Worm (Caenorhabditis elegans) whole organism, L3 larva: ENCODE results near the gene col-81.

Experiments
- R02D3.7 ChIP-seq: fragments of 150-350 bp; optimal IDR thresholded peaks from 2 replicates; lab custom pipeline; 2014; ENCODE audit warnings: missing biosample characterization, missing genetic modification characterization
- ZK546.5 ChIP-seq: sonication (generic microtip); optimal IDR thresholded peaks from 2 replicates; lab custom pipeline; 2017; ENCODE audit warnings: missing biosample characterization, missing genetic modification characterization
- aly-2 ChIP-seq: fragments of 150-350 bp; optimal IDR thresholded peaks from 2 replicates; lab custom pipeline; 2014; ENCODE audit warnings: missing biosample characterization, missing genetic modification characterization
- ceh-16 ChIP-seq: sonication (generic microtip); optimal IDR thresholded peaks from 2 replicates; lab custom pipeline; 2017; ENCODE audit warnings: missing biosample characterization, missing genetic modification characterization
- ceh-28 ChIP-seq: fragments of 150-350 bp; optimal IDR thresholded peaks from 2 replicates; lab custom pipeline; 2014; ENCODE audit warnings: missing biosample characterization, missing genetic modification reagents, missing genetic modification characterization
- ceh-82 ChIP-seq: fragments of 150-350 bp; optimal IDR thresholded peaks from 2 replicates; lab custom pipeline; 2014; ENCODE audit warnings: missing biosample characterization, missing genetic modification characterization
- ceh-9 ChIP-seq: sonication (generic microtip); optimal IDR thresholded peaks from 2 replicates; lab custom pipeline; 2018; ENCODE audit warnings: missing biosample characterization, missing genetic modification characterization
- daf-12 ChIP-seq: fragments of 150-350 bp; optimal IDR thresholded peaks from 2 replicates; lab custom pipeline; 2014; ENCODE audit warnings: missing biosample characterization, missing genetic modification reagents, missing genetic modification characterization
- egl-27 ChIP-seq: sonication (generic microtip); optimal IDR thresholded peaks from 4 replicates; lab custom pipeline; 2017; ENCODE audit warnings: missing biosample characterization, missing genetic modification reagents, missing genetic modification characterization
- egl-5 ChIP-seq: fragments of 150-350 bp; optimal IDR thresholded peaks from 2 replicates; lab custom pipeline; 2017; ENCODE audit warnings: missing biosample characterization, missing genetic modification reagents, missing genetic modification characterization, inconsistent platforms
- elt-1 ChIP-seq: fragments of 150-350 bp; optimal IDR thresholded peaks from 2 replicates; lab custom pipeline; 2014; ENCODE audit warnings: missing biosample characterization, missing genetic modification characterization
- elt-3 ChIP-seq, 3 experiments: fragments of 150-350 bp in 1 of 3; sonication (generic microtip) in 2 of 3; optimal IDR thresholded peaks; 2 replicates in 2 of 3; 4 replicates in 1 of 3; lab custom pipeline; 2014 to 2017; ENCODE audit warnings: missing biosample characterization in 3 of 3, missing genetic modification characterization in 3 of 3
- eor-1 ChIP-seq, 2 experiments: fragments of 150-350 bp; optimal IDR thresholded peaks; 2 replicates each; lab custom pipeline; 2014 to 2018; ENCODE audit warnings: missing biosample characterization in 2 of 2, missing genetic modification characterization in 2 of 2
- fkh-10 ChIP-seq: sonication (generic microtip); optimal IDR thresholded peaks from 2 replicates; lab custom pipeline; 2017; ENCODE audit warnings: missing biosample characterization, missing genetic modification reagents, missing genetic modification characterization
- fkh-2 ChIP-seq: fragments of 150-350 bp; optimal IDR thresholded peaks from 2 replicates; lab custom pipeline; 2014; ENCODE audit warnings: missing biosample characterization, missing genetic modification reagents, missing genetic modification characterization
- fos-1 ChIP-seq: fragments of 150-350 bp; optimal IDR thresholded peaks from 2 replicates; lab custom pipeline; 2014; ENCODE audit warnings: missing biosample characterization, missing genetic modification characterization
- hmg-11 ChIP-seq: sonication (generic microtip); optimal IDR thresholded peaks from 2 replicates; lab custom pipeline; 2016; ENCODE audit warnings: missing genetic modification characterization, missing compliant biosample characterization
- lin-15B ChIP-seq: fragments of 150-350 bp; optimal IDR thresholded peaks from 2 replicates; lab custom pipeline; 2014; ENCODE audit warnings: missing biosample characterization, missing genetic modification characterization
- lin-39 ChIP-seq: fragments of 150-350 bp; optimal IDR thresholded peaks from 2 replicates; lab custom pipeline; 2018; ENCODE audit warnings: missing biosample characterization, missing genetic modification reagents, missing genetic modification characterization
- lsy-12 ChIP-seq: sonication (generic microtip); optimal IDR thresholded peaks from 2 replicates; lab custom pipeline; 2016; ENCODE audit warnings: mild to moderate bottlenecking, missing genetic modification characterization, missing compliant biosample characterization
- mdl-1 ChIP-seq: fragments of 150-350 bp; optimal IDR thresholded peaks from 2 replicates; lab custom pipeline; 2014; ENCODE audit warnings: missing biosample characterization, missing genetic modification characterization
- mml-1 ChIP-seq: fragments of 150-350 bp; sonication (generic microtip); optimal IDR thresholded peaks from 3 replicates; lab custom pipeline; 2014; ENCODE audit warnings: missing biosample characterization, missing genetic modification characterization
- nfya-1 ChIP-seq: sonication (generic microtip); optimal IDR thresholded peaks from 2 replicates; lab custom pipeline; 2017; ENCODE audit warnings: missing genetic modification characterization, mild to moderate bottlenecking, missing compliant biosample characterization, antibody characterized with exemption, moderate library complexity; ENCODE audit not compliant: insufficient read depth
- nhr-11 ChIP-seq: fragments of 150-350 bp; optimal IDR thresholded peaks from 2 replicates; lab custom pipeline; 2014; ENCODE audit warnings: missing biosample characterization, missing genetic modification characterization
- nhr-12 ChIP-seq: fragments of 150-350 bp; optimal IDR thresholded peaks from 2 replicates; lab custom pipeline; 2014; ENCODE audit warnings: missing biosample characterization, missing genetic modification characterization
- nhr-23 ChIP-seq: fragments of 150-350 bp; optimal IDR thresholded peaks from 2 replicates; lab custom pipeline; 2014; ENCODE audit warnings: missing biosample characterization, missing genetic modification reagents, missing genetic modification characterization
- nhr-237 ChIP-seq: fragments of 150-350 bp; optimal IDR thresholded peaks from 2 replicates; lab custom pipeline; 2014; ENCODE audit warnings: missing biosample characterization, missing genetic modification characterization
- nhr-25 ChIP-seq: sonication (generic microtip); optimal IDR thresholded peaks from 2 replicates; lab custom pipeline; 2017; ENCODE audit warnings: missing biosample characterization, missing genetic modification characterization
- nhr-28 ChIP-seq: fragments of 150-350 bp; optimal IDR thresholded peaks from 2 replicates; lab custom pipeline; 2014; ENCODE audit warnings: missing biosample characterization, missing genetic modification characterization
- nhr-43 ChIP-seq: sonication (generic microtip); optimal IDR thresholded peaks from 2 replicates; lab custom pipeline; 2016; ENCODE audit warnings: mild to moderate bottlenecking, missing genetic modification characterization, missing compliant biosample characterization; ENCODE audit not compliant: poor library complexity, severe bottlenecking
- nhr-67 ChIP-seq: fragments of 150-350 bp; optimal IDR thresholded peaks from 2 replicates; lab custom pipeline; 2014; ENCODE audit warnings: missing biosample characterization, missing genetic modification characterization
- nhr-76 ChIP-seq: fragments of 150-350 bp; sonication (generic microtip); optimal IDR thresholded peaks from 5 replicates; lab custom pipeline; 2014; ENCODE audit warnings: missing biosample characterization, missing genetic modification characterization
- nhr-77 ChIP-seq: fragments of 150-350 bp; optimal IDR thresholded peaks from 2 replicates; lab custom pipeline; 2014; ENCODE audit warnings: missing biosample characterization, missing genetic modification characterization
- pqm-1 ChIP-seq: fragments of 150-350 bp; optimal IDR thresholded peaks from 2 replicates; lab custom pipeline; 2017; ENCODE audit warnings: missing biosample characterization, missing genetic modification characterization, inconsistent platforms
- sea-2 ChIP-seq: fragments of 150-350 bp; sonication (generic microtip); optimal IDR thresholded peaks from 4 replicates; lab custom pipeline; 2014; ENCODE audit warnings: missing biosample characterization, missing genetic modification reagents, missing genetic modification characterization
- skn-1 ChIP-seq: fragments of 150-350 bp; optimal IDR thresholded peaks from 2 replicates; lab custom pipeline; 2014; ENCODE audit warnings: missing biosample characterization, missing genetic modification characterization
- snpc-4 ChIP-seq: fragments of 150-350 bp; optimal IDR thresholded peaks from 2 replicates; lab custom pipeline; 2014; ENCODE audit warnings: missing biosample characterization, missing genetic modification characterization
- tbx-2 ChIP-seq: sonication (generic microtip); optimal IDR thresholded peaks from 2 replicates; lab custom pipeline; 2016; ENCODE audit warnings: mild to moderate bottlenecking, missing genetic modification characterization, missing compliant biosample characterization
- unc-39 ChIP-seq: sonication (generic microtip); optimal IDR thresholded peaks from 4 replicates; lab custom pipeline; 2017; ENCODE audit warnings: missing biosample characterization, missing genetic modification characterization
- zag-1 ChIP-seq: fragments of 150-350 bp; optimal IDR thresholded peaks from 2 replicates; lab custom pipeline; 2014; ENCODE audit warnings: missing biosample characterization, missing genetic modification characterization
- ztf-11 ChIP-seq: fragments of 150-350 bp; optimal IDR thresholded peaks from 2 replicates; lab custom pipeline; 2014; ENCODE audit warnings: missing biosample characterization, missing genetic modification characterization
- ztf-4 ChIP-seq: fragments of 150-350 bp; optimal IDR thresholded peaks from 2 replicates; lab custom pipeline; 2014; ENCODE audit warnings: missing biosample characterization, missing genetic modification characterization

col-81 gene

DNA sequence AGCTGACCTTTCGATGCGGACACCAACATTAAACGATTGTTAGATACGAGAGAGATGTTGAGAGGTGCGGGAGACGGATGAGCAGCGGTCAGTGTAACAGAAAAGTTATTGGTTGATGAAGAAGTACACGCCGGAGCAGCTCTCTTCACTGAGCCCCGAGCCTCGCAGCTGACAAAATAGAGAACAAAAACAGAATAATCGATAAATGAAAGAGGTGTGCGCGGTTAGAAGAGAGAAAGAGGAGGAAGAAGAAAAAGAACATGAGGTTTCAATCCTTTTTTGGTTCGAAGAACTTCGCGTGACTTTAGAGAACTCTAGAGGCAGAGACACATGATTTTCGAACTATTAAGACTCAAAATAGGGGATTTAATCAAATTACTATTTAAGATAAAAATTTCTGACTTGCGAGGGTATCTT, 28.3 kb upstream of the col-81 start:
- TF ChIP-seq lin-39 (peak; percentile 12), ztf-11 (tag; lab: Kevin White, UChicago) (no peak), ceh-28 (peak; percentile 49), nhr-28 (tag; lab: Kevin White, UChicago) (no peak), mml-1 (no peak), ZK546.5 (no peak), nhr-12 (no peak), mdl-1 (tag; lab: Kevin White, UChicago) (no peak), pqm-1 (tag; lab: Kevin White, UChicago) (no peak), egl-27 (tag; lab: Kevin White, UChicago) (no peak), ztf-4 (tag; lab: Kevin White, UChicago) (no peak), nfya-1 (tag; lab: Kevin White, UChicago) (peak; percentile 47), ceh-9 (tag; lab: Kevin White, UChicago) (no peak), elt-3 (tag; optimal IDR thresholded peaks at IDR 0.05; lab: Kevin White, UChicago) (no peak), sea-2 (no peak), fkh-2 (tag; lab: Kevin White, UChicago) (no peak), zag-1 (no peak), R02D3.7 (tag; lab: Kevin White, UChicago) (no peak), nhr-25 (tag; lab: Kevin White, UChicago) (no peak), nhr-67 (tag; lab: Kevin White, UChicago) (no peak), unc-39 (tag; lab: Kevin White, UChicago) (no peak), elt-1 (tag; lab: Kevin White, UChicago) (no peak), fkh-10 (GFP tag; lab: Kevin White, UChicago) (no peak), lin-15B (tag; lab: Kevin White, UChicago) (no peak), fos-1 (tag; lab: Kevin White, UChicago) (no peak), eor-1 (tag; optimal IDR thresholded peaks at IDR 0.05; lab: Kevin White, UChicago) (no peak)

DNA sequence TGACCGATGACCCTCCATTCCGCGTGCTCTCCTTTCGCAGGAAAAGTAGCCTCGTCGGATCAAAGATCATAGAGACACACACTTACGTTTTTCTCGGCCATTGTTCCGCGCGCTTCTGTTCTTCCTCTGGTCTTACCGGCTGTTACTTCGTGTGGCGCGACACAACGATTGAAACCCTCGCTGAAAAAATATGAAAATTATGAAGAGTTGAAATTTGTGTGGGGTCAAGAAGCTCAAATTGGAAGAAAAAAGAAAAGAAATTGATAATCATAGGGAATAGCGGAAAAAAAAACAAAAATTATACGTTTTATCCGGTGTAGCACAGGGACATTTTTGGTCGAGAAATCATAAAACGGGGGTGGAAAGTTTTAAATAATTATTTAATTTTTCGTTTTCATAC, 27.5 kb upstream of the col-81 start, which contains the start of gene cey-1:
Gene cey-1, minus strand, starts transcription at position 180 of the 400 bp plus-strand sequence.
- TF ChIP-seq nhr-23 (tag; lab: Kevin White, UChicago): no peak

DNA sequence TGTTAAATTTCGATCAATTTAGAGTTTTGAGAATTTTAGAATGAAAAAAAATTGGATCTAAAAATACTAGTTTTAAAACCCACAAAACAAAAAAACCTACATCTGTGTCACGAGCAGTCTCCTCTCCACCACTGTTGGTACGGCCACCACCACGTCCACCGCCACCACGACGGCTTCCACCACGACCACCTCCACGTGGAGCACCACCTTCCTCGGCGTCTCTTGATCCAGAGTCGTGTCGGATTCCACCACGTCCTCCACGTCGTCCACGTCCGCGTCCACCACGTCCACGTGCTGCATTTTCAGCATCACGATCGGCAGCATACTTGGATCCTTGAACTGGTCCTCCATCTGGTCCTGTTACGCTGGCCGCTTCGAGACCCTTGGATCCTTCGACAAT, 26.6 kb upstream of the col-81 start:
- TF ChIP-seq skn-1 (tag; lab: Kevin White, UChicago): no peak
- no peak for TF ChIP-seq nhr-43 (tag; lab: Kevin White, UChicago)
- TF ChIP-seq eor-1 (tag; optimal IDR thresholded peaks at IDR 0.05; lab: Kevin White, UChicago): no peak
- no peak for TF ChIP-seq ceh-82 (tag; lab: Kevin White, UChicago)
- TF ChIP-seq daf-12 (tag; lab: Kevin White, UChicago): no peak
- no peak for TF ChIP-seq snpc-4 (tag; lab: Kevin White, UChicago)
- TF ChIP-seq elt-3 (tag; optimal IDR thresholded peaks at IDR 0.05; lab: Kevin White, UChicago): no peak
- TF ChIP-seq ztf-4 (tag; lab: Kevin White, UChicago): no peak
- no peak for TF ChIP-seq nhr-12
- TF ChIP-seq nhr-11: no peak
- no peak for TF ChIP-seq elt-1 (tag; lab: Kevin White, UChicago)
- no peak for TF ChIP-seq egl-5 (tag; lab: Kevin White, UChicago)
- no peak for TF ChIP-seq mml-1
- TF ChIP-seq fkh-2 (tag; lab: Kevin White, UChicago): no peak
- TF ChIP-seq aly-2: no peak
- no peak for TF ChIP-seq lsy-12 (tag; lab: Kevin White, UChicago)
- no peak for TF ChIP-seq lin-39
- TF ChIP-seq fkh-10 (GFP tag; lab: Kevin White, UChicago): no peak
- TF ChIP-seq hmg-11 (tag; lab: Kevin White, UChicago): no peak
- TF ChIP-seq nhr-237: no peak

DNA sequence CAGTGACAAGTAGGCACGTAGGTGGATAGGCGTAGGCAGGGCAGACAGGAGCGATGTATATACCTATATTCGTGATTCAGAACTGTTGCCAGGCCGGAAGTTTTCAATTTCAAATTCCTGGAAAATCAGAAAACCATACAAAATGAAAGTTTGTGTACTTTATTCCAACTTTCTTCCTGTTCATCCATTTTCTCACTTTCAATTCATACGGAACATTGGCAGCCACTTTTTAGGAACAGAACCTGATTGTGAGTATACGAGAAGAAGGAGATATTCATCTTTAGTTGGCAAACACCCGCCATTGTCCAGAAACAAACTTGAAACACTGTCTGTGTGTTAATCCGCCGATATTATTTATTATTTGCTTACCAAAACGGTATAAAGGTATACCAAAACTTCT, 22.2 kb upstream of the col-81 start, which contains the start of gene srlf-15:
Gene srlf-15, plus strand, starts transcription at position 301 of the 400 bp plus-strand sequence.
- no peak for TF ChIP-seq fkh-10 (GFP tag; lab: Kevin White, UChicago)
- TF ChIP-seq zag-1: no peak
- no peak for TF ChIP-seq fkh-2 (tag; lab: Kevin White, UChicago)
- TF ChIP-seq nhr-11: no peak
- no peak for TF ChIP-seq tbx-2 (tag; lab: Kevin White, UChicago)
- TF ChIP-seq nfya-1 (tag; lab: Kevin White, UChicago): no peak
- TF ChIP-seq ceh-16: no peak
- TF ChIP-seq lin-15B (tag; lab: Kevin White, UChicago): no peak
- no peak for TF ChIP-seq nhr-23 (tag; lab: Kevin White, UChicago)
- no peak for TF ChIP-seq mdl-1 (tag; lab: Kevin White, UChicago)
- TF ChIP-seq nhr-76 (tag; lab: Kevin White, UChicago): no peak
- TF ChIP-seq skn-1 (tag; lab: Kevin White, UChicago): no peak
- no peak for TF ChIP-seq elt-1 (tag; lab: Kevin White, UChicago)
- no peak for TF ChIP-seq ceh-28
- TF ChIP-seq nhr-77 (tag; lab: Kevin White, UChicago): no peak
